Fruit fly (Drosophila melanogaster) whole organism, pupa: ENCODE data around the gene Or67d.

Experiments
- CG10348 ChIP-seq: fragments of 200-800 bp; sonication (Bioruptor generic); IDR thresholded peaks from 2 replicates; pipeline ENCODE4 v1.3.6; 2022; ENCODE audit warnings: missing biosample characterization, missing genetic modification characterization
- CG12605 ChIP-seq: fragments of 200-800 bp; sonication (Bioruptor generic); IDR thresholded peaks from 2 replicates; pipeline ENCODE4 v1.3.6; 2022; ENCODE audit warnings: missing biosample characterization, missing genetic modification characterization
- CG13204 ChIP-seq: fragments of 200-800 bp; sonication (Bioruptor generic); optimal IDR thresholded peaks from 2 replicates; lab custom pipeline; 2018; ENCODE audit warnings: missing biosample characterization, mild to moderate bottlenecking, missing genetic modification characterization, moderate library complexity
- CG14655 ChIP-seq: fragments of 200-800 bp; sonication (Bioruptor generic); optimal IDR thresholded peaks from 3 replicates; lab custom pipeline; 2017; ENCODE audit warnings: mild to moderate bottlenecking, missing biosample characterization, missing genetic modification reagents, missing genetic modification characterization
- CG15710 ChIP-seq: fragments of 200-800 bp; sonication (Bioruptor generic); optimal IDR thresholded peaks from 2 replicates; lab custom pipeline; 2018; ENCODE audit warnings: missing biosample characterization, mild to moderate bottlenecking, missing genetic modification characterization, moderate library complexity
- CG17806 ChIP-seq: fragments of 200-800 bp; sonication (Bioruptor generic); optimal IDR thresholded peaks from 2 replicates; lab custom pipeline; 2018; ENCODE audit warnings: missing biosample characterization, mild to moderate bottlenecking, missing genetic modification characterization, moderate library complexity
- CG32121 ChIP-seq: fragments of 200-800 bp; sonication (Bioruptor generic); IDR thresholded peaks from 2 replicates; pipeline ENCODE4 v1.3.6; 2022; ENCODE audit warnings: missing biosample characterization, missing genetic modification characterization
- CG34367 ChIP-seq: fragments of 200-800 bp; sonication (Bioruptor generic); optimal IDR thresholded peaks from 2 replicates; lab custom pipeline; 2018; ENCODE audit warnings: missing biosample characterization, mild to moderate bottlenecking, missing genetic modification characterization
- CG4496 ChIP-seq: fragments of 200-800 bp; sonication (Bioruptor generic); IDR thresholded peaks from 3 replicates; pipeline ENCODE4 v1.3.6; 2022; ENCODE audit warnings: missing biosample characterization, missing genetic modification characterization
- CG8159 ChIP-seq: fragments of 200-800 bp; sonication (Bioruptor generic); optimal IDR thresholded peaks from 3 replicates; lab custom pipeline; 2018; ENCODE audit warnings: missing biosample characterization, mild to moderate bottlenecking, missing genetic modification characterization, moderate library complexity
- CG8301 ChIP-seq: fragments of 200-800 bp; sonication (Bioruptor generic); optimal IDR thresholded peaks from 2 replicates; lab custom pipeline; 2018; ENCODE audit warnings: missing biosample characterization, mild to moderate bottlenecking, missing genetic modification characterization
- CG9948 ChIP-seq: fragments of 200-800 bp; sonication (Bioruptor generic); optimal IDR thresholded peaks from 2 replicates; lab custom pipeline; 2018; ENCODE audit warnings: missing biosample characterization, mild to moderate bottlenecking, missing genetic modification characterization, moderate library complexity
- D1 ChIP-seq: fragments of 200-800 bp; sonication (Bioruptor generic); optimal IDR thresholded peaks from 2 replicates; lab custom pipeline; 2018; ENCODE audit warnings: missing biosample characterization, mild to moderate bottlenecking, missing genetic modification characterization, moderate library complexity
- EcR ChIP-seq: fragments of 200-800 bp; sonication (Bioruptor generic); optimal IDR thresholded peaks from 3 replicates; lab custom pipeline; 2019; ENCODE audit warnings: missing biosample characterization, missing genetic modification characterization, mild to moderate bottlenecking, moderate library complexity, missing genetic modification reagents
- Ets98B ChIP-seq: fragments of 200-800 bp; sonication (Bioruptor generic); IDR thresholded peaks from 2 replicates; pipeline ENCODE4 v1.3.6; 2022; ENCODE audit warnings: missing biosample characterization, missing genetic modification characterization
- Pif1A ChIP-seq: fragments of 200-800 bp; sonication (Bioruptor generic); optimal IDR thresholded peaks from 3 replicates; lab custom pipeline; 2016; ENCODE audit warnings: missing biosample characterization, missing genetic modification characterization
- Pif1B ChIP-seq: fragments of 200-800 bp; sonication (Bioruptor generic); optimal IDR thresholded peaks from 3 replicates; lab custom pipeline; 2016; ENCODE audit warnings: missing biosample characterization, missing genetic modification characterization
- Snoo ChIP-seq: fragments of 200-800 bp; sonication (Bioruptor generic); optimal IDR thresholded peaks from 3 replicates; lab custom pipeline; 2017; ENCODE audit warnings: missing biosample characterization, mild to moderate bottlenecking, missing genetic modification characterization, inconsistent platforms
- fd96Ca ChIP-seq: fragments of 200-800 bp; sonication (Bioruptor generic); IDR thresholded peaks from 3 replicates; pipeline ENCODE4 v1.3.6; 2022; ENCODE audit warnings: missing biosample characterization, missing genetic modification characterization
- gl ChIP-seq: fragments of 200-800 bp; sonication (Bioruptor generic); optimal IDR thresholded peaks from 2 replicates; lab custom pipeline; 2018; ENCODE audit warnings: missing biosample characterization, mild to moderate bottlenecking, missing genetic modification characterization
- rn ChIP-seq: fragments of 200-800 bp; sonication (Bioruptor generic); IDR thresholded peaks from 2 replicates; pipeline ENCODE4 v1.3.6; 2022; ENCODE audit warnings: missing biosample characterization, missing genetic modification characterization

Gene Or67d

DNA sequence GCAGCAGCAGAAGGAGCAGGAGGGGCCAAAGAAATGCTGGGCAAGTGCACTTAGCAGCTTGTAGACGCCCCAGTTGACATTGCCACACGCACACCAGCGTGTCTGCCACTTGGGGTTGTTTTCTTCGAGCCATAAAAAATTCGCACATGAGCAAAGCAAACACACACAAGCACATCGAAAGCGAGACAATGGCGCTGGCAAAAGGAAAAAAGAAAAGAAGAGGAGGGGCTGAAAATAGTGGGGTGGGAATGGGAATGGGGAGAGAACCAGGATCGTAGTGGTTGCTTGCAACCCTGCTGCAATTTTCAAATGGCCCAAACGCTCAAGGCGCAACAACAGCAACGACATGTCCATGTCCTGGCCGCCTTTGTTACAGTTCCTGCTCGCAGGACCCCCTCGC lies 25.9 kb upstream of the Or67d start:
- TF ChIP-seq CG10348 (GFP tag; lab: Robert Waterston, UW) (peak; percentile 25; the same call in 1 of the 2 replicates), Snoo (tag; lab: Kevin White, UChicago) (no peak)

DNA sequence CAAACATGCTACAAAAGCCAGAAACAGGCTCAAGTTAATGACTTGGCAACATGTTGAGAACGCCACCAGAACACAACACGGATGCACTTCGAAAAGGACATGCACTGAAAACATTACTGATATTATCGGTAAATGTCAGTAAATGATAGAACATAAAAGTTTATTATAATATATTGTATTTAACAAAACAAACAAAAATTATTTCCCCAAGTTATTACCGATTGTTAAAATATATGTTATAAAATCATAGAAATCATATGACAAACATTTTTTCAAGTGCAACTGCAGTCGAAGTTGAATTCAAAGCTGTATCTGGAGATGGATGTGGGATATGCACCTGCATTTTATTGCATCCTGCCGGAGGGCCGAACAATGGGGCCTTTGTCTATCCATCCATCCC lies 25.4 kb upstream of the Or67d start:
- TF ChIP-seq Snoo (tag; lab: Kevin White, UChicago): no peak
- TF ChIP-seq gl (tag; lab: Kevin White, UChicago): no peak
- no peak for TF ChIP-seq CG4496
- TF ChIP-seq CG8301 (tag; lab: Kevin White, UChicago): no peak
- TF ChIP-seq CG32121: no peak
- peak; percentile 3 for TF ChIP-seq CG13204 (GFP tag; lab: Kevin White, UChicago)
- TF ChIP-seq Ets98B (GFP tag; lab: Robert Waterston, UW): no peak
- no peak for TF ChIP-seq D1
- TF ChIP-seq CG8159: no peak
- peak; percentile 50 for TF ChIP-seq CG34367 (tag; lab: Kevin White, UChicago)
- no peak for TF ChIP-seq Pif1A (GFP tag; lab: Kevin White, UChicago)
- peak; percentile 72 for TF ChIP-seq CG15710

DNA sequence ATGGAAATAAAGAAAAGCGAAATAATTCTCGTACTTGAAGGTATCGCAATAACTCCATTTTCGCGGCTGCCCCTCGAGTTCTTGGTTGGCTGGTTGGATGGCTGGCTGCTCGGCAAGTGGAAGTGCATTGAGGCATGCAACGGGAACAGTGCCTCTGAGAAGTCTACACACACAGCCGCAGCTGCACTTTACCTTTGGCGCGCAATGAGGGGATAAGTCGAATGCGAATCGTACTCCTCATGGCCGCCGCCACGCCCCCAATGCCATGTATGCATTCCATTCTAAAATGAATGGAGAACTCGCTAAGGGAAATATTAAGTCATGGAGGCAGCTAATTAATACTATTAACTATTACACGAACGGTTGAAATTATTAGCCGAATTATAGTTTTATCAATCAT lies 23.2 kb upstream of the Or67d start:
- no peak for TF ChIP-seq CG8159
- TF ChIP-seq CG12605 (GFP tag; lab: Robert Waterston, UW): no peak
- TF ChIP-seq CG17806: no peak
- TF ChIP-seq Ets98B (GFP tag; lab: Robert Waterston, UW): no peak
- no peak for TF ChIP-seq rn (GFP tag; lab: Robert Waterston, UW)
- TF ChIP-seq Snoo (tag; lab: Kevin White, UChicago): no peak
- TF ChIP-seq CG10348 (GFP tag; lab: Robert Waterston, UW): no peak
- TF ChIP-seq CG9948 (tag; lab: Kevin White, UChicago): no peak
- TF ChIP-seq D1: no peak
- no peak for TF ChIP-seq CG15710
- no peak for TF ChIP-seq gl (tag; lab: Kevin White, UChicago)
- TF ChIP-seq CG32121: no peak
- no peak for TF ChIP-seq fd96Ca (GFP tag; lab: Robert Waterston, UW)
- TF ChIP-seq Pif1B (GFP tag; lab: Kevin White, UChicago): no peak
- TF ChIP-seq EcR (GFP tag; lab: Kevin White, UChicago): no peak
- TF ChIP-seq CG34367 (tag; lab: Kevin White, UChicago): no peak
- no peak for TF ChIP-seq CG13204 (GFP tag; lab: Kevin White, UChicago)
- TF ChIP-seq CG8301 (tag; lab: Kevin White, UChicago): no peak
- TF ChIP-seq CG14655 (GFP tag; lab: Kevin White, UChicago): no peak
- no peak for TF ChIP-seq Pif1A (GFP tag; lab: Kevin White, UChicago)

DNA sequence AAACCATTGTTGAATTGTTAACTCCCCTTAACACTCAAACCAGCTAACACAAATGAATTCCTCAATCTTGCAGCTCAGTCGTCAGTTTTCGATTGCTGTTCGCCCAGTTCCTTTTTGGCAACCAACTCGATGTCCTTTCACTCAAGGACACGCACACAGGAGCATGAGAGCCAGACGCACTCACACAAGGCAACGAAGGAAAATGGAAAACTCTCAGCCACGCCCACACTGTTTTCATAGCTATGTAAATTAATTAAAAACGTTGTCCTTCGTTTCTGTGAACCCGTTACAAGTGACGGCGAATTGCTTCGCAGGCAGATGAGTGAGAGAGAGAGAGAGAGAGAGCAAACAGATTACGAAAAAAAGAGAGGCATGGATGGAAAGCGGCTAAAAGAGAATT lies 18.9 kb upstream of the Or67d start:
- no peak for TF ChIP-seq CG14655 (GFP tag; lab: Kevin White, UChicago)
- no peak for TF ChIP-seq CG9948 (tag; lab: Kevin White, UChicago)
- no peak for TF ChIP-seq CG13204 (GFP tag; lab: Kevin White, UChicago)
- TF ChIP-seq CG8301 (tag; lab: Kevin White, UChicago): no peak
- no peak for TF ChIP-seq D1
- TF ChIP-seq rn (GFP tag; lab: Robert Waterston, UW): no peak
- TF ChIP-seq Pif1A (GFP tag; lab: Kevin White, UChicago): no peak
- no peak for TF ChIP-seq EcR (GFP tag; lab: Kevin White, UChicago)
- TF ChIP-seq gl (tag; lab: Kevin White, UChicago): no peak
- TF ChIP-seq CG15710: no peak
- no peak for TF ChIP-seq CG12605 (GFP tag; lab: Robert Waterston, UW)
- TF ChIP-seq fd96Ca (GFP tag; lab: Robert Waterston, UW): no peak
- no peak for TF ChIP-seq CG34367 (tag; lab: Kevin White, UChicago)
- no peak for TF ChIP-seq CG17806
- no peak for TF ChIP-seq CG8159
- TF ChIP-seq Snoo (tag; lab: Kevin White, UChicago): no peak
- TF ChIP-seq CG10348 (GFP tag; lab: Robert Waterston, UW): no peak
- TF ChIP-seq CG4496: no peak

DNA sequence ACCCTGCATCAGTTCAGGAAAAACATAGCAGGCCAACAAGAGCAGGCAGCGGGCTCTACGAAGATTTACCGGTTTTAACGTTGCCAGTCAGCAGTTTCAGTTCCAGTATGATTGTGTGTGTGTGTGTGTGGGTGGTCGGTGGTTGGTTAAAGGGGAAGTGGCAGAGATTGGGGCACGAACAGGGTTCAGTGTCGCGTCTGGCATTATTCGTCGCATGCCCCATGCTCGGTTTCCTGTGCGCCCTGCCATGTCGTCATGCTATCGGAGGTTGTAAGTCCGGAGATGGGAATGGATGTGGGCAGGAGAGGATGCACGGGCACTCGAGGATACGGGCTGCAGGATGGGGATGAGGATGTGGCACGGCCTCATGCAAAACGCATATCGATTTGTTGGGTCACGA lies 14.3 kb upstream of the Or67d start:
- TF ChIP-seq EcR (GFP tag; lab: Kevin White, UChicago) (peak; percentile 9), rn (GFP tag; lab: Robert Waterston, UW) (no peak), CG4496 (peak; percentile 41; the same call in 1 of the 3 replicates), Pif1B (GFP tag; lab: Kevin White, UChicago) (no peak), CG13204 (GFP tag; lab: Kevin White, UChicago) (peak; percentile 39), CG14655 (GFP tag; lab: Kevin White, UChicago) (no peak), fd96Ca (GFP tag; lab: Robert Waterston, UW) (no peak)

DNA sequence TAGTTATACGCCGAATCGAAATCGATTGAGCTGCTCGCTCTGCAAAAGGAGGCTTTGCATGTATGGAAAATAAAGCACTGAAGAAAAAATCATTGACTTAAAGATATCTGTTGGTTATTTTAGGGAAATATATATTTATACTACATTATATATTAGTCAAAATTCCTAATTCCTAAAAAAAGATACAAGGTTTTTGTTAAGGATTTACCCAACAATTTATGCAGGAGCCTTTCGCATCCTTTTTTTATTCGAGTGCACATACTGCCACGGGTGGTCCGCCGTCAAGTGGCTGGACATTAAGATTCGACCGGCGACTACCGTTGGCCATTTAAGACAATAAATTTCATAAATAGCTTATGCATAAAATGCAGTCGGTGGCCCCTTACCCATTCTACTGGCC lies 11.8 kb upstream of the Or67d start:
- peak; percentile 3 for TF ChIP-seq CG8159
- peak; percentile 29 for TF ChIP-seq Snoo (tag; lab: Kevin White, UChicago)
- TF ChIP-seq CG15710: no peak

DNA sequence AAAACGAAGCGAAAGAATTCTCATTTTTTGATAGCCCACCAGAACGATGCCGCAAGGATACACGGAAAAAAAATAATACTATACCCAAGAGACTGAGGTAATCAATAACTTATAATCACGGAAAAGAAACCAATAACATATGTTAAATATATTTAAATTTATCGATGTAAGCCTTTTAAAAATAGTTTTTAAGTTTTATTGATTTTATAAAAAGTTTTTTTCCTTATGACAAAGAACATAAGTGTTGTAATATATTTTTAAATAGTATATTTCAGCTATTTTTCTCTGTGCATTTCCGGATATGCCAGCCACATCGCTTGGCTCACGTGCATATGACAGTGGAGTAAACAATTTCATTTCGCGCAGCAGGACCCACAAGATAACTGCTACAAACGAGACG lies 10.2 kb upstream of the Or67d start:
- TF ChIP-seq CG8301 (tag; lab: Kevin White, UChicago) (no peak), CG4496 (no peak), gl (tag; lab: Kevin White, UChicago) (no peak), rn (GFP tag; lab: Robert Waterston, UW) (no peak), CG8159 (peak; percentile 66), CG17806 (peak; percentile 52), CG9948 (tag; lab: Kevin White, UChicago) (peak; percentile 48), CG14655 (GFP tag; lab: Kevin White, UChicago) (peak; percentile 9), Pif1A (GFP tag; lab: Kevin White, UChicago) (no peak), Snoo (tag; lab: Kevin White, UChicago) (peak; percentile 25), fd96Ca (GFP tag; lab: Robert Waterston, UW) (no peak), CG15710 (peak; percentile 54), CG34367 (tag; lab: Kevin White, UChicago) (no peak), Pif1B (GFP tag; lab: Kevin White, UChicago) (no peak), CG12605 (GFP tag; lab: Robert Waterston, UW) (no peak)
